Fruit fly (Drosophila melanogaster) whole organism, embryonic: ENCODE measurements around the gene CG17777.

Source experiments
- Adf1 ChIP-seq: fragments of 200-800 bp; sonication (Bioruptor generic); IDR thresholded peaks from 2 replicates; pipeline ENCODE4 v1.3.6; 2022; ENCODE audit warnings: missing biosample characterization, missing genetic modification characterization
- Atf3 ChIP-seq: fragments of 200-800 bp; sonication (Bioruptor generic); optimal IDR thresholded peaks from 3 replicates; lab custom pipeline; 2016; ENCODE audit warnings: missing biosample characterization, missing genetic modification characterization
- CG10321 ChIP-seq: fragments of 200-800 bp; sonication (Bioruptor generic); IDR thresholded peaks from 2 replicates; pipeline ENCODE4 v1.3.6; 2022; ENCODE audit warnings: missing biosample characterization, missing genetic modification characterization
- CG12236 ChIP-seq: fragments of 200-800 bp; sonication (Bioruptor generic); optimal IDR thresholded peaks from 2 replicates; lab custom pipeline; 2016; ENCODE audit warnings: missing biosample characterization, missing genetic modification characterization
- CG13287 ChIP-seq: fragments of 200-800 bp; sonication (Bioruptor generic); IDR thresholded peaks from 2 replicates; pipeline ENCODE4 v1.3.6; 2022; ENCODE audit warnings: missing biosample characterization, missing genetic modification characterization; ENCODE audit not compliant: partially characterized antibody
- CG13296 ChIP-seq: fragments of 200-800 bp; sonication (Bioruptor generic); optimal IDR thresholded peaks from 3 replicates; lab custom pipeline; 2018; ENCODE audit warnings: missing biosample characterization, mild to moderate bottlenecking, missing genetic modification characterization
- CG14014 ChIP-seq: fragments of 200-800 bp; sonication (Bioruptor generic); IDR thresholded peaks from 2 replicates; pipeline ENCODE4 v1.3.6; 2022; ENCODE audit warnings: missing biosample characterization, missing genetic modification characterization
- CG15269 ChIP-seq: fragments of 200-800 bp; sonication (Bioruptor generic); optimal IDR thresholded peaks from 2 replicates; lab custom pipeline; 2018; ENCODE audit warnings: missing biosample characterization, mild to moderate bottlenecking, missing genetic modification characterization, moderate library complexity
- CG1529 ChIP-seq: fragments of 200-800 bp; sonication (Bioruptor generic); optimal IDR thresholded peaks from 3 replicates; lab custom pipeline; 2018; ENCODE audit warnings: missing biosample characterization, missing genetic modification characterization
- CG17359 ChIP-seq: fragments of 200-800 bp; sonication (Bioruptor generic); optimal IDR thresholded peaks from 3 replicates; lab custom pipeline; 2018; ENCODE audit warnings: missing biosample characterization, mild to moderate bottlenecking, missing genetic modification characterization, moderate library complexity
- CG17568 ChIP-seq: fragments of 200-800 bp; sonication (Bioruptor generic); optimal IDR thresholded peaks from 2 replicates; lab custom pipeline; 2018; ENCODE audit warnings: missing biosample characterization, mild to moderate bottlenecking, missing genetic modification characterization, moderate library complexity
- CG2889 ChIP-seq: fragments of 200-800 bp; sonication (Bioruptor generic); IDR thresholded peaks from 3 replicates; pipeline ENCODE4 v1.3.6; 2022; ENCODE audit warnings: missing biosample characterization, missing genetic modification characterization
- CG30403 ChIP-seq: fragments of 200-800 bp; sonication (Bioruptor generic); optimal IDR thresholded peaks from 3 replicates; lab custom pipeline; 2016; ENCODE audit warnings: missing biosample characterization, missing genetic modification characterization
- CG31365 ChIP-seq: fragments of 200-800 bp; sonication (Bioruptor generic); optimal IDR thresholded peaks from 2 replicates; lab custom pipeline; 2018; ENCODE audit warnings: missing biosample characterization, mild to moderate bottlenecking, missing genetic modification characterization
- CG34376 ChIP-seq: fragments of 200-800 bp; sonication (Bioruptor generic); optimal IDR thresholded peaks from 2 replicates; lab custom pipeline; 2018; ENCODE audit warnings: missing biosample characterization, mild to moderate bottlenecking, missing genetic modification characterization
- CG4282 ChIP-seq: fragments of 200-800 bp; sonication (Bioruptor generic); optimal IDR thresholded peaks from 2 replicates; lab custom pipeline; 2016; ENCODE audit warnings: missing biosample characterization, missing genetic modification characterization
- CG4730 ChIP-seq: fragments of 200-800 bp; sonication (Bioruptor generic); IDR thresholded peaks from 2 replicates; pipeline ENCODE4 v1.3.6; 2022; ENCODE audit warnings: missing biosample characterization, missing genetic modification characterization
- CG6175 ChIP-seq: fragments of 200-800 bp; sonication (Bioruptor generic); IDR thresholded peaks from 3 replicates; pipeline ENCODE4 v1.3.6; 2022; ENCODE audit warnings: missing biosample characterization, missing genetic modification characterization
- CG6683 ChIP-seq: fragments of 200-800 bp; sonication (Bioruptor generic); optimal IDR thresholded peaks from 2 replicates; lab custom pipeline; 2017; ENCODE audit warnings: missing biosample characterization, mild to moderate bottlenecking, missing genetic modification characterization, missing genetic modification reagents
- CG6791 ChIP-seq: fragments of 200-800 bp; sonication (Bioruptor generic); IDR thresholded peaks from 3 replicates; pipeline ENCODE4 v1.3.6; 2022; ENCODE audit warnings: missing biosample characterization, missing genetic modification characterization; ENCODE audit not compliant: partially characterized antibody
- CG6854 ChIP-seq: fragments of 200-800 bp; sonication (Bioruptor generic); optimal IDR thresholded peaks from 3 replicates; lab custom pipeline; 2017; ENCODE audit warnings: missing biosample characterization, mild to moderate bottlenecking, missing genetic modification characterization
- CG9437 ChIP-seq: fragments of 200-800 bp; sonication (Bioruptor generic); optimal IDR thresholded peaks from 2 replicates; lab custom pipeline; 2018; ENCODE audit warnings: missing biosample characterization, mild to moderate bottlenecking, missing genetic modification characterization
- D ChIP-seq, 2 experiments: fragments of 200-800 bp in 1 of 2; fragments of >200 bp in 1 of 2; sonication (Bioruptor generic) in 1 of 2; optimal IDR thresholded peaks; 2 replicates in 1 of 2; 3 replicates in 1 of 2; lab custom pipeline; 2017; ENCODE audit warnings: mild to moderate bottlenecking in 1 of 2, missing biosample characterization in 1 of 2, missing genetic modification characterization in 1 of 2, missing genetic modification reagents in 1 of 2
- Dad ChIP-seq: fragments of 200-800 bp; sonication (Bioruptor generic); optimal IDR thresholded peaks from 3 replicates; lab custom pipeline; 2016; ENCODE audit warnings: missing biosample characterization, missing genetic modification characterization
- Ets97D ChIP-seq: fragments of 200-800 bp; sonication (Bioruptor generic); optimal IDR thresholded peaks from 3 replicates; lab custom pipeline; 2016; ENCODE audit warnings: missing biosample characterization, missing genetic modification characterization
- Fer3 ChIP-seq: fragments of 200-800 bp; sonication (Bioruptor generic); optimal IDR thresholded peaks from 2 replicates; lab custom pipeline; 2018; ENCODE audit warnings: missing biosample characterization, mild to moderate bottlenecking, missing genetic modification characterization, moderate library complexity
- GATAe ChIP-seq: fragments of 200-800 bp; sonication (Bioruptor generic); conservative IDR thresholded peaks from 2 replicates; pipeline ENCODE4 v1.3.6; 2022; ENCODE audit warnings: missing biosample characterization, missing genetic modification characterization
- HLH3B ChIP-seq: fragments of 200-800 bp; sonication (Bioruptor generic); IDR thresholded peaks from 2 replicates; pipeline ENCODE4 v1.3.6; 2022; ENCODE audit warnings: missing biosample characterization, missing genetic modification characterization
- HLH54F ChIP-seq: fragments of 200-800 bp; sonication (Bioruptor generic); optimal IDR thresholded peaks from 3 replicates; lab custom pipeline; 2016; ENCODE audit warnings: missing biosample characterization, missing genetic modification characterization
- Hr39 ChIP-seq: fragments of >200 bp; optimal IDR thresholded peaks from 2 replicates; lab custom pipeline; 2017
- NC2α ChIP-seq: fragments of 200-800 bp; sonication (Bioruptor generic); optimal IDR thresholded peaks from 2 replicates; lab custom pipeline; 2016; ENCODE audit warnings: missing biosample characterization, missing genetic modification characterization
- Neu2 ChIP-seq: fragments of 200-800 bp; sonication (Bioruptor generic); optimal IDR thresholded peaks from 3 replicates; lab custom pipeline; 2016; ENCODE audit warnings: missing biosample characterization, missing genetic modification characterization, borderline replicate concordance
- Opbp ChIP-seq: fragments of 200-800 bp; sonication (Bioruptor generic); IDR thresholded peaks from 3 replicates; pipeline ENCODE4 v1.3.6; 2022; ENCODE audit warnings: missing biosample characterization, missing genetic modification characterization; ENCODE audit not compliant: partially characterized antibody
- Trl ChIP-seq, 3 experiments: fragments of >200 bp in 2 of 3; fragments of 200-800 bp in 1 of 3; sonication (Bioruptor generic) in 1 of 3; optimal IDR thresholded peaks; 2 replicates in 1 of 3; 3 replicates in 2 of 3; lab custom pipeline; 2016 to 2017; ENCODE audit warnings: missing biosample characterization in 1 of 3, missing genetic modification characterization in 1 of 3
- chn ChIP-seq: fragments of 200-800 bp; sonication (Bioruptor generic); optimal IDR thresholded peaks from 2 replicates; lab custom pipeline; 2016; ENCODE audit warnings: missing biosample characterization, missing genetic modification characterization
- danr ChIP-seq: fragments of 200-800 bp; sonication (Bioruptor generic); IDR thresholded peaks from 2 replicates; pipeline ENCODE4 v1.3.6; 2022; ENCODE audit warnings: missing biosample characterization, missing genetic modification characterization
- dysf ChIP-seq: fragments of 200-800 bp; sonication (Bioruptor generic); IDR thresholded peaks from 3 replicates; pipeline ENCODE4 v1.3.6; 2022; ENCODE audit warnings: missing biosample characterization, missing genetic modification characterization
- ems ChIP-seq: fragments of 200-800 bp; sonication (Bioruptor generic); optimal IDR thresholded peaks from 3 replicates; lab custom pipeline; 2016; ENCODE audit warnings: missing biosample characterization, missing genetic modification characterization
- fd64A ChIP-seq: fragments of 200-800 bp; sonication (Bioruptor generic); optimal IDR thresholded peaks from 3 replicates; lab custom pipeline; 2018; ENCODE audit warnings: missing biosample characterization, mild to moderate bottlenecking, missing genetic modification characterization
- gfzf ChIP-seq: fragments of 200-800 bp; sonication (Bioruptor generic); optimal IDR thresholded peaks from 2 replicates; lab custom pipeline; 2016; ENCODE audit warnings: missing biosample characterization, mild to moderate bottlenecking, missing genetic modification characterization, moderate library complexity
- ken ChIP-seq: fragments of 200-800 bp; sonication (Bioruptor generic); IDR thresholded peaks from 3 replicates; pipeline ENCODE4 v1.3.6; 2022; ENCODE audit warnings: missing biosample characterization, missing genetic modification characterization
- lola ChIP-seq, 3 experiments: fragments of >200 bp in 2 of 3; fragments of 200-800 bp in 1 of 3; sonication (Bioruptor generic) in 1 of 3; optimal IDR thresholded peaks; 2 replicates each; lab custom pipeline; 2017 to 2019; ENCODE audit warnings: missing biosample characterization in 3 of 3, missing genetic modification characterization in 3 of 3, mild to moderate bottlenecking in 1 of 3, moderate library complexity in 1 of 3
- p53 ChIP-seq: fragments of 200-800 bp; sonication (Bioruptor generic); optimal IDR thresholded peaks from 2 replicates; lab custom pipeline; 2016; ENCODE audit warnings: missing biosample characterization, missing genetic modification characterization
- sc ChIP-seq, 3 experiments: fragments of >200 bp in 2 of 3; fragments of 200-800 bp in 1 of 3; sonication (Bioruptor generic) in 1 of 3; optimal IDR thresholded peaks; 2 replicates in 2 of 3; 3 replicates in 1 of 3; lab custom pipeline; 2017; ENCODE audit warnings: mild to moderate bottlenecking in 1 of 3, missing biosample characterization in 1 of 3, missing genetic modification characterization in 1 of 3, missing genetic modification reagents in 1 of 3
- sima ChIP-seq: fragments of 200-800 bp; sonication (Bioruptor generic); optimal IDR thresholded peaks from 2 replicates; lab custom pipeline; 2016; ENCODE audit warnings: missing biosample characterization, missing genetic modification characterization
- tap ChIP-seq: fragments of 200-800 bp; optimal IDR thresholded peaks from 3 replicates; lab custom pipeline; 2019; ENCODE audit warnings: missing biosample characterization, mild to moderate bottlenecking, missing genetic modification characterization, moderate library complexity
- tna ChIP-seq: fragments of 200-800 bp; sonication (Bioruptor generic); IDR thresholded peaks from 2 replicates; pipeline ENCODE4 v1.3.6; 2022; ENCODE audit warnings: missing biosample characterization, missing genetic modification characterization; ENCODE audit not compliant: partially characterized antibody
- usp ChIP-seq: fragments of >200 bp; optimal IDR thresholded peaks from 2 replicates; lab custom pipeline; 2017; ENCODE audit warnings: missing biosample characterization, missing genetic modification characterization

The CG17777 gene

DNA sequence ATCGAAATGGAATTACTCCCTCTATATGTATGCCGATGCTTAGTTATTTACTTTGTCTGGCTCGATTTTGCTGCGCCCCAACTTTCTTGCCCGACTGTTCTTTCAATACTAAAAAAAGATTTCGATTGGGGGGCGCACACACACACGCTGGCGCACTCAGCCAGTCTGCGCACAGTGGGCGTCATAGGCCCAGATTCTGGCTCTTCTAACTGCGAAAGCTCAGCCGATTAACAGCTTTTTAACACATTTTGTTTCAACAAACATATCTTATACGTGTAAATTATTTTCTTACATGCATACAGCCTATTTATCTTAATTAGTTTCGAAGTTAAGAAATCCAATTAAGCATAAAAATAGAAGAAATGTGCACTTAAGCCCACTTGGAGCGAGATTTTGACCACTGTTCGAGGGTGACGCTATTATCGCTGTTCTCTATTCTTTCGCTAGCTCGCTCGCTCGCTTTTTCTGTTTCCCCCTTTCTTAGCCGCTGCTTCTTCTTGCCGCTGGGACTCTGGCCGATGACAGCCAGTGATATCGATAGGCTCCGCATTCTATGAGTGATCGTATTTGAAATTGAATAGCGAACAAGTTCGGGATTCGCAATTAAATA lies 35.6 kb downstream of the CG17777 start, which contains the start of gene Vinc (continued):
- TF ChIP-seq chn (GFP tag; lab: Kevin White, UChicago) = peak; percentile 62
- peak; percentile 84 for TF ChIP-seq CG30403 (GFP tag; lab: Kevin White, UChicago)
- peak; percentile 73 for TF ChIP-seq CG4730 (GFP tag; lab: Robert Waterston, UW)
- TF ChIP-seq Atf3 (GFP tag; lab: Kevin White, UChicago) = peak; percentile 68
- no peak for TF ChIP-seq D (optimal IDR thresholded peaks at IDR 0.05; lab: Kevin White, UChicago)
- peak; percentile 82 for TF ChIP-seq D (GFP tag; optimal IDR thresholded peaks at IDR 0.05; lab: Kevin White, UChicago)
- peak; percentile 65 for TF ChIP-seq Ets97D (GFP tag; lab: Kevin White, UChicago)
- TF ChIP-seq CG17359 = peak; percentile 90
- peak; percentile 95 for TF ChIP-seq dysf (GFP tag; lab: Robert Waterston, UW)
- TF ChIP-seq CG6175 (GFP tag; lab: Robert Waterston, UW) = peak; percentile 77
- TF ChIP-seq Dad (GFP tag; lab: Kevin White, UChicago) = peak; percentile 85
- no peak for TF ChIP-seq CG17568 (GFP tag; lab: Kevin White, UChicago)
- TF ChIP-seq CG1529 (GFP tag; lab: Kevin White, UChicago) = peak; percentile 53
- peak in 1 of 3 experiments; percentile 65 for TF ChIP-seq lola (GFP tag; optimal IDR thresholded peaks at IDR 0.05; lab: Kevin White, UChicago)
- TF ChIP-seq Hr39 = no peak
- peak; percentile 70 for TF ChIP-seq Adf1
- TF ChIP-seq tap (tag; lab: Kevin White, UChicago) = peak; percentile 82
- TF ChIP-seq p53 (GFP tag; lab: Kevin White, UChicago) = peak; percentile 72
- TF ChIP-seq CG31365 = peak; percentile 62
- TF ChIP-seq Opbp = peak; percentile 40; the same call in 2 of the 3 replicates
- TF ChIP-seq HLH54F (GFP tag; lab: Kevin White, UChicago) = peak; percentile 71
- TF ChIP-seq CG15269 (tag; lab: Kevin White, UChicago) = peak; percentile 86
- TF ChIP-seq CG34376 (GFP tag; lab: Kevin White, UChicago) = peak; percentile 96
- TF ChIP-seq sc (optimal IDR thresholded peaks at IDR 0.05; lab: Kevin White, UChicago) = no peak
- TF ChIP-seq sc (GFP tag; optimal IDR thresholded peaks at IDR 0.05; lab: Kevin White, UChicago) = peak; percentile 59
- peak in 1 of 2 experiments; percentile 49 for TF ChIP-seq Trl (optimal IDR thresholded peaks at IDR 0.05; lab: Kevin White, UChicago)
- peak; percentile 93 for TF ChIP-seq Trl (GFP tag; optimal IDR thresholded peaks at IDR 0.05; lab: Kevin White, UChicago)
- TF ChIP-seq GATAe (GFP tag; lab: Robert Waterston, UW) = peak; percentile 78
- peak; percentile 96 for TF ChIP-seq CG13296 (GFP tag; lab: Kevin White, UChicago)
- peak; percentile 43 for TF ChIP-seq CG12236 (GFP tag; lab: Kevin White, UChicago)
- peak; percentile 78 for TF ChIP-seq HLH3B (GFP tag; lab: Robert Waterston, UW)
- TF ChIP-seq NC2α (GFP tag; lab: Kevin White, UChicago) = peak; percentile 29
- peak; percentile 3 for TF ChIP-seq sima
- peak; percentile 59; the same call in 2 of the 3 replicates for TF ChIP-seq CG2889
- TF ChIP-seq ken (GFP tag; lab: Robert Waterston, UW) = peak; percentile 61; the same call in 1 of the 3 replicates
- TF ChIP-seq CG10321 (GFP tag; lab: Robert Waterston, UW) = no peak
- peak; percentile 88 for TF ChIP-seq CG6683 (GFP tag; lab: Kevin White, UChicago)
- TF ChIP-seq Neu2 (GFP tag; lab: Kevin White, UChicago) = peak; percentile 58
- TF ChIP-seq fd64A (GFP tag; lab: Kevin White, UChicago) = peak; percentile 69
- no peak for TF ChIP-seq gfzf (GFP tag; lab: Kevin White, UChicago)
- peak; percentile 87 for TF ChIP-seq CG14014 (GFP tag; lab: Robert Waterston, UW)
- peak; percentile 84 for TF ChIP-seq ems (GFP tag; lab: Kevin White, UChicago)
- TF ChIP-seq CG4282 (GFP tag; lab: Kevin White, UChicago) = peak; percentile 18
- peak; percentile 55; the same call in 1 of the 2 replicates for TF ChIP-seq tna (GFP tag; lab: Robert Waterston, UW)
- peak; percentile 76 for TF ChIP-seq danr
- TF ChIP-seq CG9437 (GFP tag; lab: Kevin White, UChicago) = peak; percentile 59
- peak; percentile 35 for TF ChIP-seq CG13287
- TF ChIP-seq CG6791 = peak; percentile 53; the same call in 1 of the 3 replicates
- peak; percentile 91 for TF ChIP-seq Fer3
- no peak for TF ChIP-seq usp (GFP tag; lab: Kevin White, UChicago)
- peak; percentile 92 for TF ChIP-seq CG6854 (GFP tag; lab: Kevin White, UChicago)
